Fruit fly (Drosophila melanogaster) Kc167 (cell line): ENCODE data around the gene cindr.

Experiments used
- Myc ChIP-seq: fragments of >200 bp; optimal IDR thresholded peaks from 2 replicates; lab custom pipeline; 2017; ENCODE audit warnings: missing external identifiers
- Sin3A ChIP-seq: fragments of >200 bp; optimal IDR thresholded peaks from 2 replicates; lab custom pipeline; 2018; ENCODE audit warnings: missing external identifiers
- h ChIP-seq: fragments of >200 bp; optimal IDR thresholded peaks from 3 replicates; lab custom pipeline; 2018; ENCODE audit warnings: missing external identifiers
- insv ChIP-seq: fragments of >200 bp; optimal IDR thresholded peaks from 3 replicates; lab custom pipeline; 2018; ENCODE audit warnings: missing external identifiers
- psq ChIP-seq: fragments of >200 bp; optimal IDR thresholded peaks from 2 replicates; lab custom pipeline; 2017; ENCODE audit warnings: missing external identifiers
- ttk ChIP-seq: sonication (Bioruptor generic); optimal IDR thresholded peaks from 2 replicates; lab custom pipeline; 2017; ENCODE audit warnings: missing external identifiers

cindr gene

DNA sequence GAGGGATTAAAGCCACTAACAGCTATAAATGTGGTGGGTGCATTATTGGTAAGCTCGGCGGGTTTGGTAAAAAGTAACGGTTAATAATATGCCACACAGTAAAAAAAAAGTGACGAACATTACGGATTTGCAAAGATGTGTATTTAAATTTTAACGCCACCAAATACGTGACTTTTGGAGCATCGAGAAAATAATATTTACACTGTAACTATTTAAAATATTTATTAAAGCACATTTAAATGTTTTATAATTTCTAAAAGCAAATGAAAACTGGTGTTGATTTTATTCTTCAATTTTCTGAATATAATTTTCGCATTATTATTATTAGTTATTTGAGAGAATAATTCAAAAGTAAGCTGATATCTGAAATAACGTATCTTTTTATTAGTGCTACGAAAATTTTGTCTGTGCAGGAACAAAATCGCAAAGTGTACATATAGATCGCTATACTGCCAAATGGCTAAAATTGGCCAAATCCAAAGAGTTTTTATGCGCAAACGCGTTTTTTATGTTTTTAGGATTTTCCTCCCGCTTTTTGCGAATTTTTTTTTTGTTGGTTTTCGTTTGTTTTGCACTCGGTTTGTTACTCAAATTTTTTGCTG is 20.1 kb downstream of the cindr start:
- TF ChIP-seq Myc (lab: Kevin White, UChicago) (no peak), insv (lab: Kevin White, UChicago) (no peak), Sin3A (no peak), ttk (no peak), h (lab: Kevin White, UChicago) (no peak), psq (lab: Kevin White, UChicago) (no peak)

DNA sequence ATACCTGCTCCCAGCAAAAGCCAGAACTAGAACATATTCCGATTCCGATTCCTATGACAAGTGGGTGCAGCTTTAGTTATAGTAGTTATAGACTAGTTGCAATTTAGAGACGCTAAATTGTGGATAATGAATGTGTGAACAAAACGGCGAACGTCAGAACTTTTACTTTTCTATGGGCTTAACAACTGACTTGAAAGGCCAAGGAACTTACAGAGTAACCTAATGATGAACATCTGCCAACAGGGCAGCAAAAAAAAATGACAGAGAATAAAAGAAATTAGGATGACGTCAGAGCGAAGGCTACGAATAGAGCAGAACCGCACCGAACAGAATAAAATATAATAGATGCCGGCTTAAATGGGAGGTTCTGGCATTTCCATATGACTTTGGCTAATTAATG is 23.7 kb downstream of the cindr start:
- no peak for TF ChIP-seq Sin3A

DNA sequence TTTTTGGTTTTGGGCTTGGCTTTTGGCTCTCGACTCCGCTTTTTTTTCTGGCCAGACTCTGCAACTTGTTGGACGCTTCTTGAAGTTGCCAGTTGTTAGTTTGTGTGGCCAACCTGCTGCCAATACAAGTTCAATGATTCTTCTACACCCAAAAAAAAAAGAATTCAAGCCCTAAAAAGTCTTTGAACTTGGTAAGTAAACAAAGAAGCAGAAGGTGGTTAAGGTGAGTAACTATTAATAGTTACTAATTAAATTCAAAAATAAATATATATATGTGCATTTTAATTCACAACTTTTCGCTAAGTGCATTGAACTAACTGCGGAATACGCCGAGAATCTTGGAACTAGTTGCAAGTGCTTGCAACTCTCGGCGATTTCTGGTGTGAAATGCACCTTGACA is 24.7 kb downstream of the cindr start:
- TF ChIP-seq insv (lab: Kevin White, UChicago) (no peak), Sin3A (no peak), Myc (lab: Kevin White, UChicago) (no peak), psq (lab: Kevin White, UChicago) (no peak), h (lab: Kevin White, UChicago) (no peak), ttk (no peak)

DNA sequence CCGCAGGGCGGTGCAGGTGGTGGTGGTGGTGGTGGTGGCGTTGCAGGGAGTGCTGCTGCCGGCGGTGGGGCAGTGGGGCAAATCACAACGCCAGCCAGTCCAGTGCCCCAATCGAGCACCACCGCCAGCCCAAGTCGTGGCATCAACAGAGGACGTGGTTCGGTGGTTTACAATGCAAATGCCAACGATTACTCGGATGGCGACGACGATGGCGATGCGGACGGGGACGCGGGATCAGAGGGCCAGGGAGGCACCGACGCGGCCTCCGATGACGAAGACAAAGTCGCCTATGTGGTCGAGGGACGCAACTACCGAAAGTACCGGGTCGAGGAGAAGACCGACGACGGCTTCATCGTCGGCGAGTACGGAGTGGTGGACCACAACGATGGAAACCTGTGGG is 32.3 kb downstream of the cindr start:
- TF ChIP-seq Sin3A (no peak), Myc (lab: Kevin White, UChicago) (no peak), psq (lab: Kevin White, UChicago) (no peak), insv (lab: Kevin White, UChicago) (no peak), h (lab: Kevin White, UChicago) (no peak), ttk (no peak)

DNA sequence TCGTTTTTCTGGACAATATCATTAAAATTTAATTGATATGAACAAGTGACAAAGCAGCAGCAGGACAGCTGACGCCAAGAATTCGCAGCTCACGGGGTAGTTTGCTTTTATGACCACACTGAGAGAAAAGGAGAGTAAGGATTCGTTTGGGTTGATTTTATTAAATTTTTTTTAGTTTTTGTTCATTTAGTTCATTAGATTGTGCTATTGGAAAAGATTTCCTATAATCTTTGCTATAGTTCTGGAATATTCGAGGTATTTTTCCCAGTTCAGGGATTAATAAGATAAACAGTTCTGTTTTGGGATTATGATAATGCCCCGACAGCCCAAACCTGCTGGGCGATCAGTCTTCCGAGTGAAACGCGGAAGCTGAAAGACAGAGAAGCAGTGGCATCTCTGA is 33.8 kb downstream of the cindr start:
- TF ChIP-seq h (lab: Kevin White, UChicago): no peak
- no peak for TF ChIP-seq psq (lab: Kevin White, UChicago)
- no peak for TF ChIP-seq Sin3A
- no peak for TF ChIP-seq insv (lab: Kevin White, UChicago)
- TF ChIP-seq Myc (lab: Kevin White, UChicago): no peak
- TF ChIP-seq ttk: no peak

DNA sequence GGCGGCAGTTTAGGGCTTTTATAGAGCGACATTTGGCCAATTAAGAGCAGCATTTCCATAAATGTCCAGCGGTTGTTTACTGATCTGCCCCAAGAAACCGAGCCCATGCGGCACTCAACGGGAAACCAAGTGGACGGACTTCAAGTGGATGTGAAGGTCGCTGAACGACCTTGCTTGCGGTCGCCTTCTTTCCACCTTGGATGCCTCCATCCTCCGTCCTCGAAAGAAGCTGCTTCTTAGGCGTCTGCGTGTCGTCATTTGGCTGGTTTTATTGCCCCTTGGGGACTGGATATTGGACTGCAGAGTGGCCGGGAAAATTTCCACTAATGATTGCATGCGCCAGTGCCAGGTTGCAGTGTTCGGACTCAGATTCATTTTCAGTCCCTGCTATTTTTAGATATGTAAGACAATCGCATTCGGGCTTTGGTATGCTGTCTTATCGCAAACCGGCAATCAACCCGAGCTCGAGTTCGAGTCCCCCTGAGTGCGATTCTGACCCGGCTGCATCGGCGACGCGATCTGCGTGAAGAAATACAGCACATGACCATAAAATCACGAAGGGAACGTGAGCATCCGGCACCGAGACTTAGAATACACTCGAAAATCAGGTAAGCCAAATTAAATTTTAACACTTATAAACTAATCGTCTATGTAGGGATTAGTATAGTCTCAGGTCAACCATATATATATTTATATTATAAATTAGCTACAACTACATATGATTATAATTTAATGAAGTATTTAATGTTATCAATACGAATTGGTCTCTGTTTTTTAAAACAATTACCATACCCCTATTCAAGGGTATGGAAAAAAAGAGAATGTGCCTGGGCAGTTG is 34.4 kb downstream of the cindr start:
- no peak for TF ChIP-seq psq (lab: Kevin White, UChicago)
- TF ChIP-seq Myc (lab: Kevin White, UChicago): no peak
- TF ChIP-seq h (lab: Kevin White, UChicago): no peak
- no peak for TF ChIP-seq Sin3A
- TF ChIP-seq insv (lab: Kevin White, UChicago): no peak
- no peak for TF ChIP-seq ttk

DNA sequence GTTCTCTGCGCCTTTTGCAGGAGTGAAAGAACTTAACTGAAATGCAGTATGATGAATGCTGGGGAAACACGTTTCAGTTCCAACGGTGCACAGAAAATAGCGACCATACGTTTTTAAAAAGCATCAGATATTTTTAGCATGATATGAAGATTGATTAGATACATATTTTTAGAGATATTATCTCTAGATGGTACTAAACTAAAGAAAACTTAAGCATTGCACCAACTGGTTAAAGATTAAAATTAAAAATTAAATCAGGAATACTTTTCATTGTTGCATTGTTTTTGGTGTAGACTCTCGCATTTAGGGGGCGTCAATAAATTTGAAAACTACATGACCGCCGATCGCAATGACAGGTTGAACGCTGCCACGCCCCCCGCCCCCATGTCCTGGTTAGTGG is 35.3 kb downstream of the cindr start:
- TF ChIP-seq h (lab: Kevin White, UChicago): no peak

DNA sequence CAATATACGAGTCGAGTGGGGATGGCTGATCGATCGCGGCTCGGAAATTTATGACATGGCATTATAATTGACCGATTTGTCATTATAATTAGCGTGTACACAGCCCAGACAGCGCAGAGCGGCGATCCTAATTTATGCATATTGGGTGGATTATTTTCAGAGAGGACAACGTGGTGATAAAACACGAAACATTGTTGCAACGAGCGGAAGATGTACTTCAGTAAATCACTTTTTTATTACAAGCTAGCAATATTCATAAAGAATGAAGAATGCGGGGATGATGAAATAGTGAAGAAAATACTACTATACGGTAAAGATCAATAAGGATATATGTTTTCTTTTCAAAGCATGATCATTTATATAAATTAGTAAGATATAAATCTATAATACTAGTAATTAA is 36.0 kb downstream of the cindr start:
- no peak for TF ChIP-seq Myc (lab: Kevin White, UChicago)

DNA sequence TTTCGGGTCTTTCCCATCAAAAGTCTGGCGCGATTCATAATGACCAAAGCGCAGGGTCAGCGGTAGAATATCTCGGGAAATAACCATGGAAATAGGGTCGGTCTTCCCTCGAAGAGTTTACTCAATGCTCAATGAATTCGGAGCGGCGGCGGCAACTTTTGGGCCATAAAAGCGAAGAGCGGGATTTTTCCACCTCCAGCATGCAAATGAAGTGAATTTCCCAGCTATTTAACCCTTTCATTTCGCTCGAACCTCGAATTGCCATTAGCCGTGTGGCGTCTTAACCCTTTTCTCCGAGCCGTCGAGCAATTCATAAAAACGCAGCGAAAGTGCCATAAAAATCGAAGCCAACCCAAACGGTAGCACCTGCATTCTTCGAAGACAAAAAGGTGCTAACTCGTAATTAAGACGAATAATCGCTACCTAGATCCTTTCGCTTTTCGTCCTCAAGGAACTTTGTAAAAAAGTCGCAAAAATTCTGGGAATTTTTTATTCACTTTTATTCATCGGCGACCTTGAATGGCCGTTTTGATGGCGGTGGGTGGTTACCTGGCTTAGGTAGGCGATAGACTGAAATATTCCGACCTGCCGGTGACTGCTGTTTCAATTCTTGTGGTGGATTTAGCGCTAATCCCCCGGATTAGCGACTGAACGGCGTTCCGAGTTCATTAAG is 41.2 kb downstream of the cindr start:
- TF ChIP-seq ttk: no peak
- no peak for TF ChIP-seq insv (lab: Kevin White, UChicago)
- no peak for TF ChIP-seq Sin3A
- TF ChIP-seq h (lab: Kevin White, UChicago): no peak
- TF ChIP-seq Myc (lab: Kevin White, UChicago): no peak
- TF ChIP-seq psq (lab: Kevin White, UChicago): no peak

DNA sequence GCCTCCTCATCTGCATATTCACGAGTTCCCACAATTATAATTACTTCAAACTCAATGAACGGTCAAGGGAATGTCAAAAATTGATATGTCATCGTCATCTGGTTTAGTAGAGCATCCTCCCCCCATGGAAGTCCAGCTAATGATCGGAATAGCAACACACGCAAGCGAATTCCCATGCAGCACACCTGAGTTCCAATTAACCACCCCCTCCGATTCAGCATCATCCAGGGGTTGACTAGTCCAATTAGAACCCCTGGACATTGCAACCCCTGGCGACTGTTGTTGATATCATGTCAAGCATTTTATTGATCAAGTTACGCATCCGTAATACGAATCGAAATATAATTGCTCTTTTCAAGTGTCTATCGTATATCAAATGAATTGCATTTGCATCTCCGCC is 42.0 kb downstream of the cindr start:
- TF ChIP-seq insv (lab: Kevin White, UChicago) (no peak), Myc (lab: Kevin White, UChicago) (no peak), psq (lab: Kevin White, UChicago) (no peak), h (lab: Kevin White, UChicago) (no peak), Sin3A (no peak), ttk (no peak)

DNA sequence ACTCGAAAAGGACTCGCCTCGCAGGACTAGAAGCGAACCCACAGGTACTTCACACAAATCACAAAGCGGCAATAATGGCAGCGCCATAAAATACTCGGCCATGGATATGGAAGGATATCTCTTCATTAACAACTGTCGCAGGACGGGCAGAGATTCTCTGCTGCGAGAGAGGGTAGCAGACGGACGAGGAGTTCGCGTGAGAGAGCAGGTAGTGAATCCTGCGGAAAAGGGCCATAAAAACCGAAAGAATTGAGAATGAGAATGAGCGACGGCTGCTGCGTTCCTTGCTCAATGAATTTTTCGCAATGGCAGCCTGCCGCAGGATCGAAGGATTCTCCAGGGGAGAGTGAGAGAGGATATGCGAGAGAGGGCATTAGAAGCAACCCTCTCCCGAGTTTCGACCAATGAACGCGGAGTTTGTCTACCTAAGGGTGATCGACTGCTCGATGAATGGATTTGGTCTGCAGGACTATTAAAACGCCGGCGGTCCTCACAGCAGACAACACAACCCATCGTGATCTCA is 43.5 kb downstream of the cindr start, which contains the start of gene tll:
TSS of gene tll (plus strand) at position 473 of the 523 bp plus-strand sequence.
- no peak for TF ChIP-seq ttk
- TF ChIP-seq Sin3A: no peak
- TF ChIP-seq psq (lab: Kevin White, UChicago): no peak
- no peak for TF ChIP-seq h (lab: Kevin White, UChicago)
- TF ChIP-seq insv (lab: Kevin White, UChicago): no peak
- TF ChIP-seq Myc (lab: Kevin White, UChicago): no peak

DNA sequence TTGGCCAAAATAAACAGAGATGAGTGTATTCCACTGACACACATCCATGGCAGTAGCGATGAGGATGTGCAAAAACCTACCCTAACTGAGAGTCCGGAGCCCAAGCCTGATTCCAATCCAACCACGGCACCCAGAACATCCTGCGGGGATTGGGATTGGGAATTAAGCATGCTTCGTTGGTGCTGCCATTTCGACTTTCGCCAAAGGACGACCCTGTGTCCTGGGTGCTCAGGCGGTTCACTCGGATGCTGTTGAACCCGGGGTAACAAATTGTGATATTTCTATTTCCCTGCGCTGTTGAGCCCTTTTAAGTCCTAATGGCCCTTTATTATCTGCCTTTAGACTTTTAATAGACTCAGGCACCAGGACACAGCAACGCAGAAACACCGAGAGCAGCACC is 46.8 kb downstream of the cindr start:
- TF ChIP-seq psq (lab: Kevin White, UChicago) (no peak), ttk (no peak), Myc (lab: Kevin White, UChicago) (no peak), h (lab: Kevin White, UChicago) (no peak), insv (lab: Kevin White, UChicago) (no peak), Sin3A (no peak)
